Fruit fly (Drosophila melanogaster) whole organism, embryonic: ENCODE measurements around the gene Dhc62B.

ENCODE experiments used
- Abd-B ChIP-seq: fragments of 200-800 bp; sonication (Bioruptor generic); optimal IDR thresholded peaks from 2 replicates; lab custom pipeline; 2018; ENCODE audit warnings: missing biosample characterization, mild to moderate bottlenecking, missing genetic modification characterization, moderate library complexity
- Bgb ChIP-seq: fragments of 200-800 bp; sonication (Bioruptor generic); IDR thresholded peaks from 2 replicates; pipeline ENCODE4 v1.3.6; 2022; ENCODE audit warnings: missing biosample characterization, missing genetic modification characterization; ENCODE audit not compliant: partially characterized antibody
- CG1024 ChIP-seq: fragments of 200-800 bp; sonication (Bioruptor generic); IDR thresholded peaks from 2 replicates; pipeline ENCODE4 v1.3.6; 2022; ENCODE audit warnings: missing biosample characterization, missing genetic modification characterization
- CG11504 ChIP-seq: fragments of 200-800 bp; sonication (Bioruptor generic); optimal IDR thresholded peaks from 3 replicates; lab custom pipeline; 2019; ENCODE audit warnings: missing biosample characterization, mild to moderate bottlenecking, missing genetic modification characterization, moderate library complexity
- CG11695 ChIP-seq: fragments of 200-800 bp; sonication (Bioruptor generic); IDR thresholded peaks from 3 replicates; pipeline ENCODE4 v1.3.6; 2022; ENCODE audit warnings: missing biosample characterization, missing genetic modification characterization
- CG12155 ChIP-seq: fragments of 200-800 bp; sonication (Bioruptor generic); optimal IDR thresholded peaks from 3 replicates; lab custom pipeline; 2016; ENCODE audit warnings: missing biosample characterization, missing genetic modification characterization
- CG12744 ChIP-seq: fragments of 200-800 bp; sonication (Bioruptor generic); optimal IDR thresholded peaks from 2 replicates; lab custom pipeline; 2016; ENCODE audit warnings: missing biosample characterization, missing genetic modification characterization
- CG13287 ChIP-seq: fragments of 200-800 bp; sonication (Bioruptor generic); IDR thresholded peaks from 2 replicates; pipeline ENCODE4 v1.3.6; 2022; ENCODE audit warnings: missing biosample characterization, missing genetic modification characterization; ENCODE audit not compliant: partially characterized antibody
- CG14441 ChIP-seq: fragments of 200-800 bp; sonication (Bioruptor generic); IDR thresholded peaks from 2 replicates; pipeline ENCODE4 v1.3.6; 2022; ENCODE audit warnings: missing biosample characterization, missing genetic modification characterization
- CG17568 ChIP-seq: fragments of 200-800 bp; sonication (Bioruptor generic); optimal IDR thresholded peaks from 2 replicates; lab custom pipeline; 2018; ENCODE audit warnings: missing biosample characterization, mild to moderate bottlenecking, missing genetic modification characterization, moderate library complexity
- CG2678 ChIP-seq: fragments of 200-800 bp; sonication (Bioruptor generic); optimal IDR thresholded peaks from 3 replicates; lab custom pipeline; 2019; ENCODE audit warnings: missing biosample characterization, mild to moderate bottlenecking, missing genetic modification characterization, moderate library complexity
- CG2875 ChIP-seq: fragments of 200-800 bp; sonication (Bioruptor generic); optimal IDR thresholded peaks from 2 replicates; lab custom pipeline; 2017; ENCODE audit warnings: missing biosample characterization, mild to moderate bottlenecking, missing genetic modification characterization, missing genetic modification reagents
- CG31224 ChIP-seq: fragments of 200-800 bp; sonication (Bioruptor generic); IDR thresholded peaks from 2 replicates; pipeline ENCODE4 v1.3.6; 2022; ENCODE audit warnings: missing biosample characterization, missing genetic modification characterization
- CG3163 ChIP-seq: fragments of 200-800 bp; sonication (Bioruptor generic); optimal IDR thresholded peaks from 3 replicates; lab custom pipeline; 2016; ENCODE audit warnings: missing biosample characterization, missing genetic modification characterization
- CG32767 ChIP-seq: fragments of 200-800 bp; sonication (Bioruptor generic); IDR thresholded peaks from 2 replicates; pipeline ENCODE4 v1.3.6; 2022; ENCODE audit warnings: missing biosample characterization, missing genetic modification characterization
- CG4360 ChIP-seq: fragments of 200-800 bp; sonication (Bioruptor generic); IDR thresholded peaks from 2 replicates; pipeline ENCODE4 v1.3.6; 2022; ENCODE audit warnings: missing biosample characterization, missing genetic modification characterization
- CG6654 ChIP-seq: fragments of 200-800 bp; sonication (Bioruptor generic); optimal IDR thresholded peaks from 2 replicates; lab custom pipeline; 2017; ENCODE audit warnings: missing biosample characterization, mild to moderate bottlenecking, missing genetic modification characterization
- CG7372 ChIP-seq: fragments of 200-800 bp; sonication (Bioruptor generic); IDR thresholded peaks from 2 replicates; pipeline ENCODE4 v1.3.6; 2022; ENCODE audit warnings: missing biosample characterization, missing genetic modification characterization
- Chrac-16 ChIP-seq: fragments of 200-800 bp; sonication (Bioruptor generic); optimal IDR thresholded peaks from 3 replicates; lab custom pipeline; 2016; ENCODE audit warnings: missing biosample characterization, missing genetic modification characterization
- Deaf1 ChIP-seq: fragments of 200-800 bp; optimal IDR thresholded peaks from 3 replicates; lab custom pipeline; 2019; ENCODE audit warnings: missing biosample characterization, mild to moderate bottlenecking, missing genetic modification characterization, moderate library complexity
- Dek ChIP-seq: fragments of 200-800 bp; sonication (Bioruptor generic); optimal IDR thresholded peaks from 3 replicates; lab custom pipeline; 2019; ENCODE audit warnings: missing biosample characterization, mild to moderate bottlenecking, missing genetic modification characterization, moderate library complexity
- Dref ChIP-seq: fragments of 200-800 bp; sonication (Bioruptor generic); IDR thresholded peaks from 2 replicates; pipeline ENCODE4 v1.3.6; 2022; ENCODE audit warnings: missing biosample characterization, missing genetic modification characterization
- Fer3 ChIP-seq: fragments of 200-800 bp; sonication (Bioruptor generic); optimal IDR thresholded peaks from 2 replicates; lab custom pipeline; 2018; ENCODE audit warnings: missing biosample characterization, mild to moderate bottlenecking, missing genetic modification characterization, moderate library complexity
- GATAe ChIP-seq: fragments of 200-800 bp; sonication (Bioruptor generic); conservative IDR thresholded peaks from 2 replicates; pipeline ENCODE4 v1.3.6; 2022; ENCODE audit warnings: missing biosample characterization, missing genetic modification characterization
- HmgZ ChIP-seq: fragments of 200-800 bp; sonication (Bioruptor generic); optimal IDR thresholded peaks from 2 replicates; lab custom pipeline; 2018; ENCODE audit warnings: missing biosample characterization, mild to moderate bottlenecking, missing genetic modification characterization
- Kr ChIP-seq: fragments of 200-800 bp; sonication (Bioruptor generic); optimal IDR thresholded peaks from 2 replicates; lab custom pipeline; 2017; ENCODE audit warnings: missing biosample characterization, mild to moderate bottlenecking, missing genetic modification characterization
- NC2α ChIP-seq: fragments of 200-800 bp; sonication (Bioruptor generic); optimal IDR thresholded peaks from 2 replicates; lab custom pipeline; 2016; ENCODE audit warnings: missing biosample characterization, missing genetic modification characterization
- NK7.1 ChIP-seq: fragments of 200-800 bp; sonication (Bioruptor generic); optimal IDR thresholded peaks from 3 replicates; lab custom pipeline; 2016; ENCODE audit warnings: missing biosample characterization, missing genetic modification characterization
- Ravus ChIP-seq: fragments of 200-800 bp; sonication (Bioruptor generic); IDR thresholded peaks from 2 replicates; pipeline ENCODE4 v1.3.6; 2022; ENCODE audit warnings: missing biosample characterization, missing genetic modification characterization
- Ssrp ChIP-seq: fragments of 200-800 bp; sonication (Bioruptor generic); optimal IDR thresholded peaks from 2 replicates; lab custom pipeline; 2018; ENCODE audit warnings: missing biosample characterization, mild to moderate bottlenecking, missing genetic modification characterization, moderate library complexity
- TFAM ChIP-seq: fragments of 200-800 bp; sonication (Bioruptor generic); optimal IDR thresholded peaks from 2 replicates; lab custom pipeline; 2017; ENCODE audit warnings: missing biosample characterization, missing genetic modification characterization, inconsistent platforms
- Tbp ChIP-seq: fragments of >200 bp; optimal IDR thresholded peaks from 2 replicates; lab custom pipeline; 2018; ENCODE audit warnings: missing biosample characterization, missing genetic modification characterization
- ab ChIP-seq: fragments of 200-800 bp; sonication (Bioruptor generic); optimal IDR thresholded peaks from 2 replicates; lab custom pipeline; 2016; ENCODE audit warnings: missing biosample characterization, missing genetic modification characterization
- abd-A ChIP-seq: fragments of 200-800 bp; sonication (Bioruptor generic); optimal IDR thresholded peaks from 3 replicates; lab custom pipeline; 2019; ENCODE audit warnings: missing biosample characterization, mild to moderate bottlenecking, missing genetic modification characterization, moderate library complexity
- ato ChIP-seq: fragments of 200-800 bp; sonication (Bioruptor generic); IDR thresholded peaks from 2 replicates; pipeline ENCODE4 v1.3.6; 2022; ENCODE audit warnings: missing biosample characterization, missing genetic modification characterization; ENCODE audit not compliant: partially characterized antibody
- bbx ChIP-seq: fragments of 200-800 bp; sonication (Bioruptor generic); IDR thresholded peaks from 2 replicates; pipeline ENCODE4 v1.3.6; 2022; ENCODE audit warnings: missing biosample characterization, missing genetic modification characterization; ENCODE audit not compliant: partially characterized antibody
- cato ChIP-seq: fragments of 200-800 bp; sonication (Bioruptor generic); optimal IDR thresholded peaks from 2 replicates; lab custom pipeline; 2016; ENCODE audit warnings: missing biosample characterization, missing genetic modification characterization, borderline replicate concordance
- cg ChIP-seq: fragments of 200-800 bp; sonication (Bioruptor generic); optimal IDR thresholded peaks from 3 replicates; lab custom pipeline; 2019; ENCODE audit warnings: missing biosample characterization, mild to moderate bottlenecking, missing genetic modification characterization, moderate library complexity
- chinmo ChIP-seq: fragments of 200-800 bp; sonication (Bioruptor generic); IDR thresholded peaks from 4 replicates; pipeline ENCODE4 v1.3.6; 2022; ENCODE audit warnings: missing biosample characterization, missing genetic modification characterization; ENCODE audit not compliant: partially characterized antibody
- chm ChIP-seq: fragments of 200-800 bp; sonication (Bioruptor generic); IDR thresholded peaks from 2 replicates; pipeline ENCODE4 v1.3.6; 2022; ENCODE audit warnings: missing biosample characterization, missing genetic modification characterization
- dmrt99B ChIP-seq: fragments of 200-800 bp; sonication (Bioruptor generic); optimal IDR thresholded peaks from 2 replicates; lab custom pipeline; 2018; ENCODE audit warnings: missing biosample characterization, mild to moderate bottlenecking, missing genetic modification characterization, moderate library complexity
- fd96Cb ChIP-seq: fragments of 200-800 bp; sonication (Bioruptor generic); optimal IDR thresholded peaks from 2 replicates; lab custom pipeline; 2018; ENCODE audit warnings: missing biosample characterization, mild to moderate bottlenecking, missing genetic modification characterization, moderate library complexity
- hbn ChIP-seq: fragments of 200-800 bp; sonication (Bioruptor generic); IDR thresholded peaks from 2 replicates; pipeline ENCODE4 v1.3.6; 2022; ENCODE audit warnings: missing biosample characterization, missing genetic modification characterization; ENCODE audit not compliant: partially characterized antibody
- kni ChIP-seq: fragments of 200-800 bp; sonication (Bioruptor generic); optimal IDR thresholded peaks from 3 replicates; lab custom pipeline; 2017; ENCODE audit warnings: mild to moderate bottlenecking, missing biosample characterization, missing genetic modification reagents, missing genetic modification characterization
- lilli ChIP-seq: fragments of 200-800 bp; sonication (Bioruptor generic); optimal IDR thresholded peaks from 3 replicates; lab custom pipeline; 2016; ENCODE audit warnings: missing biosample characterization, missing genetic modification characterization
- lmd ChIP-seq: fragments of 200-800 bp; sonication (Bioruptor generic); IDR thresholded peaks from 2 replicates; pipeline ENCODE4 v1.3.6; 2022; ENCODE audit warnings: missing biosample characterization, missing genetic modification characterization
- nmo ChIP-seq: fragments of 200-800 bp; sonication (Bioruptor generic); optimal IDR thresholded peaks from 2 replicates; lab custom pipeline; 2018; ENCODE audit warnings: missing biosample characterization, mild to moderate bottlenecking, missing genetic modification characterization, moderate library complexity
- nom ChIP-seq: fragments of 200-800 bp; sonication (Bioruptor generic); optimal IDR thresholded peaks from 2 replicates; lab custom pipeline; 2017; ENCODE audit warnings: missing biosample characterization, missing genetic modification characterization, mild to moderate bottlenecking, moderate library complexity, missing genetic modification reagents
- pros ChIP-seq: fragments of 200-800 bp; sonication (Bioruptor generic); optimal IDR thresholded peaks from 3 replicates; lab custom pipeline; 2019; ENCODE audit warnings: missing biosample characterization, mild to moderate bottlenecking, missing genetic modification characterization, moderate library complexity
- tgo ChIP-seq: fragments of 200-800 bp; sonication (Bioruptor generic); IDR thresholded peaks from 3 replicates; pipeline ENCODE4 v1.3.6; 2022; ENCODE audit warnings: missing biosample characterization, missing genetic modification characterization

The Dhc62B gene

DNA sequence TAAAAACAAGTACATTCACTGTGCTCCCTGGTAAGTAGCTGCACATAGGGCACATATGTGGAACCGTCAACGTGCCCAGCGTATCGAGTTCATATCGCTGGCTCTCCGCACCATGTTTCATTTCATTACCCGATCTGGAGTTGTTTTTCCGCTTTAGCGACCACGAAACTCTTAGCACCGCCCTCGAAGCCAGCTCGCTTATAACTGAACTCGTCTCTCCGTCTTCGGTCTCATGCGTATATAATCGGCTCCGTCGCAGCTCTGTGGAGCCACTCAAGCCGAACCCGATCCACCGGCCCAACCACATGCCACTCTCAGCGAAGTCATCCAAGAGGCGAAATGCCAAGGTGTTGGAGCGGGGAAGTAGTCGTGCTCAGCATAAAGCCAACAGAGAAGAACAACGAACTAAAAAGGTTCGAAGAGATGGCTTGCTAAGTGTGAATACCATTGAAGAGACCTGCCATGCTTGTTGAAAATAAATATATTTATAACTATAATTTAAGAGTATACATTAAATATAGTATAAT lies 16.0 kb downstream of the Dhc62B start, which contains the start of gene Cht2 (continued):
- TF ChIP-seq kni (GFP tag; lab: Kevin White, UChicago) (peak; percentile 85), bbx (GFP tag; lab: Robert Waterston, UW) (no peak), HmgZ (tag; lab: Kevin White, UChicago) (no peak), nmo (no peak), CG12744 (GFP tag; lab: Kevin White, UChicago) (no peak), CG7372 (GFP tag; lab: Robert Waterston, UW) (no peak), lmd (GFP tag; lab: Robert Waterston, UW) (no peak), chinmo (peak; percentile 76; the same call in 1 of the 4 replicates), abd-A (no peak), CG17568 (GFP tag; lab: Kevin White, UChicago) (no peak), CG14441 (GFP tag; lab: Robert Waterston, UW) (no peak), CG4360 (GFP tag; lab: Robert Waterston, UW) (no peak), CG2678 (tag; lab: Kevin White, UChicago) (no peak), NK7.1 (GFP tag; lab: Kevin White, UChicago) (no peak), TFAM (no peak), dmrt99B (no peak), cato (GFP tag; lab: Kevin White, UChicago) (no peak), CG11695 (GFP tag; lab: Robert Waterston, UW) (no peak), CG1024 (no peak), nom (GFP tag; lab: Kevin White, UChicago) (peak; percentile 52), fd96Cb (tag; lab: Kevin White, UChicago) (no peak), pros (GFP tag; lab: Kevin White, UChicago) (peak; percentile 91), chm (GFP tag; lab: Robert Waterston, UW) (0 out of 2 replicates have a peak, but pooled peaks have one; percentile 12), GATAe (GFP tag; lab: Robert Waterston, UW) (no peak), tgo (no peak), Bgb (GFP tag; lab: Robert Waterston, UW) (0 out of 2 replicates have a peak, but pooled peaks have one; percentile 29), CG11504 (tag; lab: Kevin White, UChicago) (no peak), Fer3 (no peak), Abd-B (GFP tag; lab: Kevin White, UChicago) (no peak), hbn (GFP tag; lab: Robert Waterston, UW) (no peak), CG3163 (GFP tag; lab: Kevin White, UChicago) (peak; percentile 82), Dref (0 out of 2 replicates have a peak, but pooled peaks have one; percentile 7), CG6654 (no peak), CG32767 (no peak), Ssrp (tag; lab: Kevin White, UChicago) (no peak), Dek (tag; lab: Kevin White, UChicago) (no peak), Chrac-16 (GFP tag; lab: Kevin White, UChicago) (no peak), ato (no peak), cg (GFP tag; lab: Kevin White, UChicago) (no peak), Ravus (GFP tag; lab: Robert Waterston, UW) (no peak), Kr (no peak), CG2875 (GFP tag; lab: Kevin White, UChicago) (no peak), Deaf1 (peak; percentile 94), lilli (no peak), Tbp (GFP tag; lab: Kevin White, UChicago) (no peak), CG12155 (GFP tag; lab: Kevin White, UChicago) (no peak), NC2α (GFP tag; lab: Kevin White, UChicago) (no peak), CG13287 (GFP tag; lab: Robert Waterston, UW) (peak; percentile 3; the same call in 1 of the 2 replicates), CG31224 (GFP tag; lab: Robert Waterston, UW) (0 out of 2 replicates have a peak, but pooled peaks have one; percentile 12), ab (GFP tag; lab: Kevin White, UChicago) (no peak)
